Worm (Caenorhabditis elegans): ENCODE data around the gene droe-8.

Gene droe-8

ce11 chrV:8729100-8729499 lies 2.8 kb downstream of the droe-8 start, which contains the start of gene ZC196.5:
ZC196.5 (plus strand) TSS chrV:8729400.
- TF ChIP-seq aly-2 (tag; optimal IDR thresholded peaks at IDR 0.05), result no peak

DNA sequence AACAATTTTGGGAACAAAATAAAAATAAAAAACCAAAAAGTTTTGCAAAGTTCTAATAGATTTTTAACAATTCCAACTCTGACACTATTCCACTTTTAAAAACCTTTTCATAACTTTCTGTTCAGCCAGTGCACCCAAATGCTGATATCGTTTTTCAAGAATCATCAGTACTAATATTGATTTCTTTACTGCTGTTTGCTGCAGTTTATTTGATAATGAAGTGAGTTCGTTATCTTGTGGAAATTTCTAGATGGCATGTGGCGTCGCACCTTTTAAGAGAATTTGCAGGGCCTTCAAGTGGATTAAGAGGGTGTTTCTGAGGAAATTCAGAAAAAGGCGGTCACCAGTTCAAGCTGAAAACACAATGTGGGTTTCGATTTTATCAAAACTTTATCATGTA lies 4.7 kb downstream of the droe-8 start:
- TF ChIP-seq elt-2 (tag; optimal IDR thresholded peaks at IDR 0.05) (peak; percentile 68), ceh-28 (tag; optimal IDR thresholded peaks at IDR 0.05) (no peak), ceh-82 (tag; optimal IDR thresholded peaks at IDR 0.05) (no peak), nhr-28 (tag; optimal IDR thresholded peaks at IDR 0.05) (no peak), nhr-12 (tag; optimal IDR thresholded peaks at IDR 0.05) (no peak), unc-62 (GFP tag; optimal IDR thresholded peaks at IDR 0.05) (no peak)

ce11 chrV:8732934-8733333 lies 6.6 kb downstream of the droe-8 start, which contains the start of gene ZC196.4:
ZC196.4 (plus strand) TSS chrV:8733106.
- TF ChIP-seq ztf-4 (tag; optimal IDR thresholded peaks at IDR 0.05), result no peak
- peak; percentile 85 for TF ChIP-seq elt-2 (tag; optimal IDR thresholded peaks at IDR 0.05)
- peak; percentile 77 for TF ChIP-seq pqm-1 (tag; optimal IDR thresholded peaks at IDR 0.05)
- no peak for TF ChIP-seq nhr-12 (tag; optimal IDR thresholded peaks at IDR 0.05)
- TF ChIP-seq ama-1 (optimal IDR thresholded peaks at IDR 0.05), result no peak
- TF ChIP-seq unc-39 (tag; optimal IDR thresholded peaks at IDR 0.05), result no peak
- no peak for TF ChIP-seq unc-62 (GFP tag; optimal IDR thresholded peaks at IDR 0.05)
- TF ChIP-seq mml-1 (tag; optimal IDR thresholded peaks at IDR 0.05), result no peak
- TF ChIP-seq ceh-28 (tag; optimal IDR thresholded peaks at IDR 0.05), result no peak
- peak; percentile 52 for TF ChIP-seq jun-1 (tag; optimal IDR thresholded peaks at IDR 0.05)
- TF ChIP-seq ceh-16 (tag; optimal IDR thresholded peaks at IDR 0.05), result no peak
- TF ChIP-seq eor-1 (tag; optimal IDR thresholded peaks at IDR 0.05), result no peak
- no peak for TF ChIP-seq elt-3 (tag; optimal IDR thresholded peaks at IDR 0.05)
- no peak for TF ChIP-seq nfya-1 (tag; optimal IDR thresholded peaks at IDR 0.05; ENCODE audit: insufficient read depth)
- peak; percentile 15 for TF ChIP-seq pha-4 (tag; optimal IDR thresholded peaks at IDR 0.05)
- TF ChIP-seq aly-2 (tag; optimal IDR thresholded peaks at IDR 0.05), result no peak

ce11 chrV:8736369-8736768 lies 10.0 kb downstream of the droe-8 start, which contains the start of gene ZC196.3:
ZC196.3 (plus strand) TSS chrV:8736669.
- TF ChIP-seq fos-1 (tag; optimal IDR thresholded peaks at IDR 0.05) (no peak), fkh-2 (tag; optimal IDR thresholded peaks at IDR 0.05) (no peak), nhr-77 (tag; optimal IDR thresholded peaks at IDR 0.05) (no peak), elt-2 (tag; optimal IDR thresholded peaks at IDR 0.05) (no peak)

- peak; percentile 9 for TF ChIP-seq pha-4 (tag; optimal IDR thresholded peaks at IDR 0.05)
- TF ChIP-seq egl-5 (tag; optimal IDR thresholded peaks at IDR 0.05), result no peak
Observed at ce11 chrV:8739136-8739535, 12.8 kb downstream of the droe-8 start, which contains the start of gene ZC196.2. ZC196.2 (plus strand) TSS chrV:8739436.

DNA sequence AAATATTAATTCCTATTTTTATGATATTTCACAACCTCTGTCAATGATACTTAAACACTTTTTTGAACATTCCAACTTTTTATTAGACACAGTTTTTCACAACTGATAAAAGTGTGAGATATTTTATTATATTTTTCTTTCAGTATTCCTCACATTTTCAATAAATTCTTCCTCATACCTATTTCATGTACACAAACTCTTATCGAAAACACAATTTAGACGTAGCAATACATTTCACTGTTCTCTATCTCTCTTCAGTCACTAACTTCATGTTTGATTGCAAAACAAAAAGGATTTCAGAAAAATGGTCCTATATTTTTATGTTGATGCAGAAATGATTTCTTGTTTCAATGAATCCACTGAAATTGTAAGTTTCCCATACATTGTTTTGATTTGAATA lies 19.5 kb downstream of the droe-8 start, which contains the start of gene B0507.6:
B0507.6 (plus strand) TSS at position 301 of the 400 bp plus-strand sequence.
- TF ChIP-seq unc-39 (tag; optimal IDR thresholded peaks at IDR 0.05) (no peak), elt-3 (tag; optimal IDR thresholded peaks at IDR 0.05) (no peak)

- TF ChIP-seq nhr-237 (tag; optimal IDR thresholded peaks at IDR 0.05) (no peak), lin-15B (tag; optimal IDR thresholded peaks at IDR 0.05) (no peak), pqm-1 (tag; optimal IDR thresholded peaks at IDR 0.05) (no peak), eor-1 (tag; optimal IDR thresholded peaks at IDR 0.05) (no peak), nhr-12 (tag; optimal IDR thresholded peaks at IDR 0.05) (no peak), nhr-77 (tag; optimal IDR thresholded peaks at IDR 0.05) (no peak), nhr-76 (tag; optimal IDR thresholded peaks at IDR 0.05) (no peak), R02D3.7 (tag; optimal IDR thresholded peaks at IDR 0.05) (no peak), pha-4 (tag; optimal IDR thresholded peaks at IDR 0.05) (no peak), ztf-11 (tag; optimal IDR thresholded peaks at IDR 0.05) (no peak), egl-27 (tag; optimal IDR thresholded peaks at IDR 0.05) (no peak)
Observed at ce11 chrV:8753395-8753794, 27.1 kb downstream of the droe-8 start, which contains the start of gene B0507.5. B0507.5 (plus strand) TSS chrV:8753695.

- no peak for TF ChIP-seq nhr-25 (tag; optimal IDR thresholded peaks at IDR 0.05)
- no peak for TF ChIP-seq unc-62 (GFP tag; optimal IDR thresholded peaks at IDR 0.05)
- TF ChIP-seq pha-4 (tag; optimal IDR thresholded peaks at IDR 0.05), result no peak
- TF ChIP-seq sea-2 (GFP tag; optimal IDR thresholded peaks at IDR 0.05), result no peak
- TF ChIP-seq nhr-237 (tag; optimal IDR thresholded peaks at IDR 0.05), result no peak
- no peak for TF ChIP-seq fos-1 (tag; optimal IDR thresholded peaks at IDR 0.05)
- no peak for TF ChIP-seq snpc-4 (tag; optimal IDR thresholded peaks at IDR 0.05)
- no peak for TF ChIP-seq nhr-76 (tag; optimal IDR thresholded peaks at IDR 0.05)
- TF ChIP-seq mml-1 (tag; optimal IDR thresholded peaks at IDR 0.05), result no peak
- TF ChIP-seq elt-1 (tag; optimal IDR thresholded peaks at IDR 0.05), result no peak
- no peak for TF ChIP-seq ama-1 (optimal IDR thresholded peaks at IDR 0.05)
- TF ChIP-seq ZK546.5 (tag; optimal IDR thresholded peaks at IDR 0.05), result no peak
- TF ChIP-seq ceh-9 (tag; optimal IDR thresholded peaks at IDR 0.05), result no peak
- TF ChIP-seq ztf-11 (tag; optimal IDR thresholded peaks at IDR 0.05), result no peak
- no peak for TF ChIP-seq daf-12 (tag; optimal IDR thresholded peaks at IDR 0.05)
- TF ChIP-seq elt-3 (tag; optimal IDR thresholded peaks at IDR 0.05), result no peak
- no peak for TF ChIP-seq skn-1 (tag; optimal IDR thresholded peaks at IDR 0.05)
Observed at ce11 chrV:8754670-8755069, 28.3 kb downstream of the droe-8 start, which contains the start of gene B0507.4. B0507.4 (plus strand) TSS chrV:8754970.

Measured in whole organism, L3 larva.